Fruit fly (Drosophila melanogaster) whole organism, embryonic: ENCODE results near the gene CG5986.

Experiments used
- B-H2 ChIP-seq: fragments of 200-800 bp; sonication (Bioruptor generic); optimal IDR thresholded peaks from 2 replicates; lab custom pipeline; 2018; ENCODE audit warnings: missing biosample characterization, mild to moderate bottlenecking, missing genetic modification characterization
- CG11247 ChIP-seq: fragments of 200-800 bp; sonication (Bioruptor generic); IDR thresholded peaks from 2 replicates; pipeline ENCODE4 v1.3.6; 2022; ENCODE audit warnings: missing biosample characterization, missing genetic modification characterization
- CG11398 ChIP-seq: fragments of 200-800 bp; sonication (Bioruptor generic); optimal IDR thresholded peaks from 2 replicates; lab custom pipeline; 2016; ENCODE audit warnings: missing biosample characterization, missing genetic modification characterization
- CG12391 ChIP-seq: fragments of 200-800 bp; sonication (Bioruptor generic); optimal IDR thresholded peaks from 3 replicates; lab custom pipeline; 2018; ENCODE audit warnings: missing biosample characterization, mild to moderate bottlenecking, missing genetic modification characterization, moderate library complexity
- CG15073 ChIP-seq: fragments of 200-800 bp; sonication (Bioruptor generic); optimal IDR thresholded peaks from 2 replicates; lab custom pipeline; 2016; ENCODE audit warnings: missing biosample characterization, missing genetic modification characterization
- CG1602 ChIP-seq: fragments of 200-800 bp; sonication (Bioruptor generic); optimal IDR thresholded peaks from 3 replicates; lab custom pipeline; 2016; ENCODE audit warnings: missing biosample characterization, missing genetic modification characterization
- CG17359 ChIP-seq: fragments of 200-800 bp; sonication (Bioruptor generic); optimal IDR thresholded peaks from 3 replicates; lab custom pipeline; 2018; ENCODE audit warnings: missing biosample characterization, mild to moderate bottlenecking, missing genetic modification characterization, moderate library complexity
- CG30403 ChIP-seq: fragments of 200-800 bp; sonication (Bioruptor generic); optimal IDR thresholded peaks from 3 replicates; lab custom pipeline; 2016; ENCODE audit warnings: missing biosample characterization, missing genetic modification characterization
- CG31441 ChIP-seq: fragments of 200-800 bp; sonication (Bioruptor generic); IDR thresholded peaks from 2 replicates; pipeline ENCODE4 v1.3.6; 2022; ENCODE audit warnings: missing biosample characterization, missing genetic modification characterization
- CG32532 ChIP-seq: fragments of 200-800 bp; sonication (Bioruptor generic); IDR thresholded peaks from 2 replicates; pipeline ENCODE4 v1.3.6; 2022; ENCODE audit warnings: missing biosample characterization, missing genetic modification characterization
- CG3281 ChIP-seq: fragments of 200-800 bp; sonication (Bioruptor generic); optimal IDR thresholded peaks from 3 replicates; lab custom pipeline; 2017; ENCODE audit warnings: missing biosample characterization, mild to moderate bottlenecking, missing genetic modification characterization
- CG3995 ChIP-seq: fragments of 200-800 bp; sonication (Bioruptor generic); optimal IDR thresholded peaks from 3 replicates; lab custom pipeline; 2016; ENCODE audit warnings: missing biosample characterization, missing genetic modification characterization
- CG4360 ChIP-seq: fragments of 200-800 bp; sonication (Bioruptor generic); IDR thresholded peaks from 2 replicates; pipeline ENCODE4 v1.3.6; 2022; ENCODE audit warnings: missing biosample characterization, missing genetic modification characterization
- CG5180 ChIP-seq: fragments of 200-800 bp; sonication (Bioruptor generic); optimal IDR thresholded peaks from 3 replicates; lab custom pipeline; 2017; ENCODE audit warnings: missing biosample characterization, missing genetic modification characterization, mild to moderate bottlenecking, moderate library complexity, missing genetic modification reagents
- CG6689 ChIP-seq: fragments of 200-800 bp; sonication (Bioruptor generic); IDR thresholded peaks from 2 replicates; pipeline ENCODE4 v1.3.6; 2022; ENCODE audit warnings: missing biosample characterization, missing genetic modification characterization
- CG6791 ChIP-seq: fragments of 200-800 bp; sonication (Bioruptor generic); IDR thresholded peaks from 3 replicates; pipeline ENCODE4 v1.3.6; 2022; ENCODE audit warnings: missing biosample characterization, missing genetic modification characterization; ENCODE audit not compliant: partially characterized antibody
- CG8944 ChIP-seq: fragments of 200-800 bp; sonication (Bioruptor generic); optimal IDR thresholded peaks from 3 replicates; lab custom pipeline; 2016; ENCODE audit warnings: missing biosample characterization, missing genetic modification characterization
- CG9437 ChIP-seq: fragments of 200-800 bp; sonication (Bioruptor generic); optimal IDR thresholded peaks from 2 replicates; lab custom pipeline; 2018; ENCODE audit warnings: missing biosample characterization, mild to moderate bottlenecking, missing genetic modification characterization
- CG9817 ChIP-seq: fragments of 200-800 bp; sonication (Bioruptor generic); optimal IDR thresholded peaks from 2 replicates; lab custom pipeline; 2018; ENCODE audit warnings: missing biosample characterization, mild to moderate bottlenecking, missing genetic modification characterization, moderate library complexity
- Dref ChIP-seq: fragments of 200-800 bp; sonication (Bioruptor generic); IDR thresholded peaks from 2 replicates; pipeline ENCODE4 v1.3.6; 2022; ENCODE audit warnings: missing biosample characterization, missing genetic modification characterization
- Drgx ChIP-seq: fragments of 200-800 bp; sonication (Bioruptor generic); IDR thresholded peaks from 2 replicates; pipeline ENCODE4 v1.3.6; 2022; ENCODE audit warnings: missing biosample characterization, missing genetic modification characterization
- GATAe ChIP-seq: fragments of 200-800 bp; sonication (Bioruptor generic); conservative IDR thresholded peaks from 2 replicates; pipeline ENCODE4 v1.3.6; 2022; ENCODE audit warnings: missing biosample characterization, missing genetic modification characterization
- Gug ChIP-seq: fragments of 200-800 bp; sonication (Bioruptor generic); IDR thresholded peaks from 4 replicates; pipeline ENCODE4 v1.3.6; 2022; ENCODE audit warnings: missing biosample characterization, missing genetic modification characterization
- Lim3 ChIP-seq: fragments of 200-800 bp; sonication (Bioruptor generic); IDR thresholded peaks from 2 replicates; pipeline ENCODE4 v1.3.6; 2022; ENCODE audit warnings: missing biosample characterization, missing genetic modification characterization
- Mes4 ChIP-seq: fragments of 200-800 bp; sonication (Bioruptor generic); optimal IDR thresholded peaks from 2 replicates; lab custom pipeline; 2016; ENCODE audit warnings: missing biosample characterization, missing genetic modification characterization
- NC2β ChIP-seq: fragments of 200-800 bp; sonication (Bioruptor generic); optimal IDR thresholded peaks from 2 replicates; lab custom pipeline; 2016; ENCODE audit warnings: missing biosample characterization, missing genetic modification characterization
- Oli ChIP-seq: fragments of 200-800 bp; sonication (Bioruptor generic); optimal IDR thresholded peaks from 2 replicates; lab custom pipeline; 2018; ENCODE audit warnings: missing biosample characterization, mild to moderate bottlenecking, missing genetic modification characterization, moderate library complexity
- Pdp1 ChIP-seq, 2 experiments: fragments of 200-800 bp; sonication (Bioruptor generic); optimal IDR thresholded peaks; 3 replicates each; lab custom pipeline; 2016; ENCODE audit warnings: missing biosample characterization in 2 of 2, missing genetic modification characterization in 2 of 2, mild to moderate bottlenecking in 1 of 2, moderate library complexity in 1 of 2
- Rfx ChIP-seq: fragments of 200-800 bp; sonication (Bioruptor generic); IDR thresholded peaks from 2 replicates; pipeline ENCODE4 v1.3.6; 2022; ENCODE audit warnings: missing biosample characterization, missing genetic modification characterization
- Sry-β ChIP-seq: fragments of 200-800 bp; sonication (Bioruptor generic); optimal IDR thresholded peaks from 2 replicates; lab custom pipeline; 2018; ENCODE audit warnings: missing biosample characterization, mild to moderate bottlenecking, missing genetic modification characterization, moderate library complexity
- Trl ChIP-seq, 3 experiments: fragments of >200 bp in 2 of 3; fragments of 200-800 bp in 1 of 3; sonication (Bioruptor generic) in 1 of 3; optimal IDR thresholded peaks; 2 replicates in 1 of 3; 3 replicates in 2 of 3; lab custom pipeline; 2016 to 2017; ENCODE audit warnings: missing biosample characterization in 1 of 3, missing genetic modification characterization in 1 of 3
- Vsx1 ChIP-seq: fragments of 200-800 bp; sonication (Bioruptor generic); optimal IDR thresholded peaks from 2 replicates; lab custom pipeline; 2017; ENCODE audit warnings: missing biosample characterization, mild to moderate bottlenecking, missing genetic modification characterization, missing genetic modification reagents
- amos ChIP-seq: fragments of 200-800 bp; sonication (Bioruptor generic); IDR thresholded peaks from 2 replicates; pipeline ENCODE4 v1.3.6; 2022; ENCODE audit warnings: missing biosample characterization, missing genetic modification characterization; ENCODE audit not compliant: partially characterized antibody
- az2 ChIP-seq: fragments of 200-800 bp; sonication (Bioruptor generic); optimal IDR thresholded peaks from 3 replicates; lab custom pipeline; 2016; ENCODE audit warnings: missing biosample characterization, missing genetic modification characterization
- br ChIP-seq: fragments of >200 bp; optimal IDR thresholded peaks from 2 replicates; lab custom pipeline; 2017
- dysf ChIP-seq: fragments of 200-800 bp; sonication (Bioruptor generic); IDR thresholded peaks from 3 replicates; pipeline ENCODE4 v1.3.6; 2022; ENCODE audit warnings: missing biosample characterization, missing genetic modification characterization
- fd102C ChIP-seq: fragments of 200-800 bp; sonication (Bioruptor generic); optimal IDR thresholded peaks from 2 replicates; lab custom pipeline; 2018; ENCODE audit warnings: missing biosample characterization, mild to moderate bottlenecking, missing genetic modification characterization, moderate library complexity
- hth ChIP-seq: fragments of >200 bp; optimal IDR thresholded peaks from 2 replicates; lab custom pipeline; 2017; ENCODE audit warnings: inconsistent platforms
- jigr1 ChIP-seq: fragments of 200-800 bp; sonication (Bioruptor generic); IDR thresholded peaks from 3 replicates; pipeline ENCODE4 v1.3.6; 2022; ENCODE audit warnings: missing biosample characterization, missing genetic modification characterization
- ken ChIP-seq: fragments of 200-800 bp; sonication (Bioruptor generic); IDR thresholded peaks from 3 replicates; pipeline ENCODE4 v1.3.6; 2022; ENCODE audit warnings: missing biosample characterization, missing genetic modification characterization
- lab ChIP-seq: fragments of 200-800 bp; sonication (Bioruptor generic); optimal IDR thresholded peaks from 3 replicates; lab custom pipeline; 2017; ENCODE audit warnings: missing biosample characterization, missing genetic modification characterization, mild to moderate bottlenecking, moderate library complexity, missing genetic modification reagents
- nmo ChIP-seq: fragments of 200-800 bp; sonication (Bioruptor generic); optimal IDR thresholded peaks from 2 replicates; lab custom pipeline; 2018; ENCODE audit warnings: missing biosample characterization, mild to moderate bottlenecking, missing genetic modification characterization, moderate library complexity
- nom ChIP-seq: fragments of 200-800 bp; sonication (Bioruptor generic); optimal IDR thresholded peaks from 2 replicates; lab custom pipeline; 2017; ENCODE audit warnings: missing biosample characterization, missing genetic modification characterization, mild to moderate bottlenecking, moderate library complexity, missing genetic modification reagents
- odd ChIP-seq: fragments of 200-800 bp; sonication (Bioruptor generic); optimal IDR thresholded peaks from 2 replicates; lab custom pipeline; 2017; ENCODE audit warnings: missing biosample characterization, mild to moderate bottlenecking, missing genetic modification characterization
- org-1 ChIP-seq: fragments of 200-800 bp; sonication (Bioruptor generic); optimal IDR thresholded peaks from 2 replicates; lab custom pipeline; 2017; ENCODE audit warnings: missing biosample characterization, missing genetic modification characterization
- otp ChIP-seq: fragments of 200-800 bp; sonication (Bioruptor generic); IDR thresholded peaks from 3 replicates; pipeline ENCODE4, ENCODE4 v1.3.6; 2022; ENCODE audit warnings: missing biosample characterization, missing genetic modification characterization
- twi ChIP-seq: fragments of 200-800 bp; optimal IDR thresholded peaks from 2 replicates; lab custom pipeline; 2019; ENCODE audit warnings: missing biosample characterization, mild to moderate bottlenecking, missing genetic modification characterization, moderate library complexity
- tx ChIP-seq: fragments of 200-800 bp; sonication (Bioruptor generic); optimal IDR thresholded peaks from 2 replicates; lab custom pipeline; 2016; ENCODE audit warnings: missing biosample characterization, missing genetic modification characterization
- z ChIP-seq: fragments of 200-800 bp; sonication (Bioruptor generic); IDR thresholded peaks from 3 replicates; pipeline ENCODE4 v1.3.6; 2022; ENCODE audit warnings: missing biosample characterization, missing genetic modification characterization
- zen ChIP-seq: fragments of 200-800 bp; sonication (Bioruptor generic); optimal IDR thresholded peaks from 3 replicates; lab custom pipeline; 2018; ENCODE audit warnings: missing biosample characterization, mild to moderate bottlenecking, missing genetic modification characterization, moderate library complexity

The CG5986 gene

dm6 chr3R:24010637-24011214 is 36.9 kb upstream of the CG5986 start (continued):
- TF ChIP-seq CG5180 (GFP tag; lab: Kevin White, UChicago) (peak; percentile 7), nom (peak; percentile 48), otp (GFP tag; lab: Robert Waterston, UW) (peak; percentile 61; the same call in 1 of the 3 replicates), nmo (GFP tag; lab: Kevin White, UChicago) (peak; percentile 65), Sry-β (GFP tag; lab: Kevin White, UChicago) (no peak), CG3995 (GFP tag; lab: Kevin White, UChicago) (no peak), Trl (optimal IDR thresholded peaks at IDR 0.05; lab: Kevin White, UChicago) (no peak), Trl (GFP tag; optimal IDR thresholded peaks at IDR 0.05; lab: Kevin White, UChicago) (no peak), NC2β (GFP tag; lab: Kevin White, UChicago) (no peak), lab (peak; percentile 78), CG15073 (GFP tag; lab: Kevin White, UChicago) (no peak), fd102C (GFP tag; lab: Kevin White, UChicago) (no peak), ken (GFP tag; lab: Robert Waterston, UW) (peak; percentile 45; the same call in 1 of the 3 replicates), GATAe (GFP tag; lab: Robert Waterston, UW) (0 out of 2 replicates have a peak, but pooled peaks have one; percentile 15), Dref (no peak), zen (tag; lab: Kevin White, UChicago) (no peak), CG4360 (GFP tag; lab: Robert Waterston, UW) (no peak), Drgx (GFP tag; lab: Robert Waterston, UW) (peak; percentile 74), br (lab: Kevin White, UChicago) (no peak), tx (GFP tag; lab: Kevin White, UChicago) (no peak), CG6689 (peak; percentile 68), CG9817 (tag; lab: Kevin White, UChicago) (peak; percentile 53), twi (tag; lab: Kevin White, UChicago) (no peak), odd (peak; percentile 50), Pdp1 (GFP tag; optimal IDR thresholded peaks at IDR 0.05; lab: Kevin White, UChicago) (peak; percentile 8 to 33), Oli (tag; lab: Kevin White, UChicago) (peak; percentile 54), CG12391 (tag; lab: Kevin White, UChicago) (peak; percentile 67), CG32532 (GFP tag; lab: Robert Waterston, UW) (peak; percentile 78; the same call in 1 of the 2 replicates), CG1602 (peak; percentile 11), az2 (peak; percentile 41), CG11247 (peak; percentile 50; the same call in 1 of the 2 replicates), Mes4 (GFP tag; lab: Kevin White, UChicago) (no peak), CG9437 (GFP tag; lab: Kevin White, UChicago) (peak; percentile 15), Gug (GFP tag; lab: Robert Waterston, UW) (peak; percentile 9; the same call in 1 of the 4 replicates), jigr1 (0 out of 3 replicates have a peak, but pooled peaks have one; percentile 29), Vsx1 (GFP tag; lab: Kevin White, UChicago) (peak; percentile 11), Rfx (peak; percentile 81), CG6791 (no peak), CG17359 (tag; lab: Kevin White, UChicago) (peak; percentile 66), B-H2 (GFP tag; lab: Kevin White, UChicago) (no peak), org-1 (GFP tag; lab: Kevin White, UChicago) (peak; percentile 53), CG11398 (no peak), CG8944 (no peak), z (no peak), dysf (GFP tag; lab: Robert Waterston, UW) (peak; percentile 81), CG30403 (GFP tag; lab: Kevin White, UChicago) (peak; percentile 50), Lim3 (GFP tag; lab: Robert Waterston, UW) (no peak), amos (GFP tag; lab: Robert Waterston, UW) (no peak), hth (lab: Kevin White, UChicago) (no peak), CG31441 (GFP tag; lab: Robert Waterston, UW) (peak; percentile 61), CG3281 (GFP tag; lab: Kevin White, UChicago) (peak; percentile 53)
